Worm (Caenorhabditis elegans) whole organism, midembryonic: ENCODE data around the gene C30F2.5.

Source experiments
- cog-1 ChIP-seq: sonication (generic microtip); optimal IDR thresholded peaks from 2 replicates; lab custom pipeline; 2016; ENCODE audit warnings: missing genetic modification characterization, missing compliant biosample characterization
- flt-1 ChIP-seq: fragments of 200-800 bp; sonication (Bioruptor generic); IDR thresholded peaks from 2 replicates; pipeline ENCODE4 v1.3.6; 2022; ENCODE audit warnings: missing genetic modification characterization, missing compliant biosample characterization
- klf-2 ChIP-seq: fragments of 200-800 bp; sonication (Bioruptor generic); conservative IDR thresholded peaks from 2 replicates; pipeline ENCODE4 v1.3.6; 2022; ENCODE audit warnings: missing genetic modification reagents, missing genetic modification characterization, missing compliant biosample characterization
- tab-1 ChIP-seq: fragments of 200-800 bp; sonication (Bioruptor generic); IDR thresholded peaks from 2 replicates; pipeline ENCODE4 v1.3.6; 2022; ENCODE audit warnings: missing genetic modification characterization, missing compliant biosample characterization
- ztf-29 ChIP-seq: fragments of 200-800 bp; sonication (Bioruptor generic); IDR thresholded peaks from 2 replicates; pipeline ENCODE4 v1.3.6; 2022; ENCODE audit warnings: missing genetic modification reagents, missing genetic modification characterization, missing compliant biosample characterization

DNA sequence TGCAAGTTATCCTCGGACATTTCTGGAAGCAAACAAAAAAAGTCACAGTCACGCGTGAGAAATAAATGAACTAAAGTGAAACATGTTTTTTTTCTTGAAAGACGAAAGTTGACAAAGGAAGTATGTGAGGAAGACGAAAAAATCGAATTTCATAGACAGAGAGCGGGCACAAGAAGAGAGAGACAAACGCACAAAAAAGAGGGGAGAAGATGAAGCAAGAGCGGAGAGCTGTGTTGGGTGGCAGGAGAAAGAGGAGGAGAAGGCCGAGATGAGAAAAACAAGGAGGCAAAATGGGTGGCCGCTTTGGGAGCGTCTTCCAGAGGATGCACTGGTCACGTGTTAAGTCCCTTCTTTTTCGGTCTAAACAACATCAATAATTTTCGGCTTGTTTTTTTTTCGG, 34.3 kb downstream of the C30F2.5 start, which contains the start of gene ZK1073.1:
- TF ChIP-seq tab-1 (GFP tag; lab: Robert Waterston, UW): no peak
- TF ChIP-seq klf-2 (GFP tag; lab: Robert Waterston, UW): no peak
- TF ChIP-seq ztf-29 (GFP tag; lab: Robert Waterston, UW): no peak
- TF ChIP-seq cog-1: no peak
- no peak for TF ChIP-seq flt-1 (GFP tag; lab: Robert Waterston, UW)
